Fruit fly (Drosophila melanogaster) whole organism: Measurements from ENCODE around the gene tw.

Experiments
- CG8478 ChIP-seq: fragments of >200 bp; optimal IDR thresholded peaks from 2 replicates; lab custom pipeline; 2018; ENCODE audit warnings: inconsistent platforms
- psq ChIP-seq: fragments of >200 bp; optimal IDR thresholded peaks from 2 replicates; lab custom pipeline; 2017

DNA sequence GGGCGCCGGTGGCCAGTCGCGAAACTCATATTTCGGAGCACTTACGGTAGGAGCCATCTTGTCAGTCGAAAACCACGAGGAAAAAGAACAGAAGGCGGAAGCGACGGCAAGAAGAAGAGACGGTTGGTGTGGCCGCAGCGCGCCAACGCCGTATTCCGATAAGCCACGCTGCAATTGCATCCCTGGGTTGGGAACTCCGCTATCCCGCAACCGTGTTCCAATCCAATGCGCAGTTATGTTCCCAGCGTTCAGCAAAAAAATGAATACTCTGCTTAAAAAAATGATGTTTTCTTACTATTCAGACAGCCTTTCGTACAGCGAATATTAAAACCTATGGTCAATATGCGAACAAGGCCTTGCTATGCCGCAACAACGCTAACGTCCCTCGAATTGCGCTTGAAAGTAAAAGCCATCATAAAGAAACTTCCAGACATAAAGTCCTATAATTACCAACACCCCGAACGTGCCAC, 19.5 kb upstream of the tw start, which contains the start of gene RpL22:
- TF ChIP-seq psq = no peak
- no peak for TF ChIP-seq CG8478 (lab: Kevin White, UChicago)
